Fruit fly (Drosophila melanogaster) whole organism, embryonic: ENCODE results near the gene CG8319.

Experiments used
- ATbp ChIP-seq: fragments of 200-800 bp; sonication (Bioruptor generic); optimal IDR thresholded peaks from 2 replicates; lab custom pipeline; 2017; ENCODE audit warnings: missing biosample characterization, mild to moderate bottlenecking, missing genetic modification characterization, missing genetic modification reagents
- B-H2 ChIP-seq: fragments of 200-800 bp; sonication (Bioruptor generic); optimal IDR thresholded peaks from 2 replicates; lab custom pipeline; 2018; ENCODE audit warnings: missing biosample characterization, mild to moderate bottlenecking, missing genetic modification characterization
- Bgb ChIP-seq: fragments of 200-800 bp; sonication (Bioruptor generic); IDR thresholded peaks from 2 replicates; pipeline ENCODE4 v1.3.6; 2022; ENCODE audit warnings: missing biosample characterization, missing genetic modification characterization; ENCODE audit not compliant: partially characterized antibody
- CG10543 ChIP-seq: fragments of 200-800 bp; sonication (Bioruptor generic); optimal IDR thresholded peaks from 3 replicates; lab custom pipeline; 2017; ENCODE audit warnings: missing biosample characterization, mild to moderate bottlenecking, missing genetic modification characterization, moderate library complexity
- CG12391 ChIP-seq: fragments of 200-800 bp; sonication (Bioruptor generic); optimal IDR thresholded peaks from 3 replicates; lab custom pipeline; 2018; ENCODE audit warnings: missing biosample characterization, mild to moderate bottlenecking, missing genetic modification characterization, moderate library complexity
- CG14667 ChIP-seq: fragments of 200-800 bp; sonication (Bioruptor generic); IDR thresholded peaks from 2 replicates; pipeline ENCODE4 v1.3.6; 2022; ENCODE audit warnings: missing biosample characterization, missing genetic modification characterization
- CG15601 ChIP-seq: fragments of 200-800 bp; sonication (Bioruptor generic); optimal IDR thresholded peaks from 3 replicates; lab custom pipeline; 2019; ENCODE audit warnings: missing biosample characterization, mild to moderate bottlenecking, missing genetic modification characterization, moderate library complexity
- CG18599 ChIP-seq: fragments of 200-800 bp; sonication (Bioruptor generic); optimal IDR thresholded peaks from 3 replicates; lab custom pipeline; 2017; ENCODE audit warnings: missing biosample characterization, missing genetic modification characterization, mild to moderate bottlenecking, moderate library complexity, missing genetic modification reagents
- CG2120 ChIP-seq: fragments of 200-800 bp; sonication (Bioruptor generic); optimal IDR thresholded peaks from 3 replicates; lab custom pipeline; 2016; ENCODE audit warnings: missing biosample characterization, missing genetic modification characterization
- CG2199 ChIP-seq: fragments of 200-800 bp; sonication (Bioruptor generic); IDR thresholded peaks from 3 replicates; pipeline ENCODE4 v1.3.6; 2022; ENCODE audit warnings: missing biosample characterization, missing genetic modification characterization
- CG2712 ChIP-seq: fragments of 200-800 bp; optimal IDR thresholded peaks from 3 replicates; lab custom pipeline; 2019; ENCODE audit warnings: missing biosample characterization, mild to moderate bottlenecking, missing genetic modification characterization, moderate library complexity
- CG2875 ChIP-seq: fragments of 200-800 bp; sonication (Bioruptor generic); optimal IDR thresholded peaks from 2 replicates; lab custom pipeline; 2017; ENCODE audit warnings: missing biosample characterization, mild to moderate bottlenecking, missing genetic modification characterization, missing genetic modification reagents
- CG30020 ChIP-seq: fragments of 200-800 bp; optimal IDR thresholded peaks from 2 replicates; lab custom pipeline; 2019; ENCODE audit warnings: missing biosample characterization, mild to moderate bottlenecking, missing genetic modification characterization, moderate library complexity
- CG3065 ChIP-seq: fragments of 200-800 bp; sonication (Bioruptor generic); optimal IDR thresholded peaks from 2 replicates; lab custom pipeline; 2016; ENCODE audit warnings: missing biosample characterization, missing genetic modification characterization
- CG33557 ChIP-seq: fragments of 200-800 bp; sonication (Bioruptor generic); optimal IDR thresholded peaks from 2 replicates; lab custom pipeline; 2019; ENCODE audit warnings: missing biosample characterization, mild to moderate bottlenecking, missing genetic modification characterization, moderate library complexity
- CG3995 ChIP-seq: fragments of 200-800 bp; sonication (Bioruptor generic); optimal IDR thresholded peaks from 3 replicates; lab custom pipeline; 2016; ENCODE audit warnings: missing biosample characterization, missing genetic modification characterization
- CG4328 ChIP-seq: fragments of 200-800 bp; sonication (Bioruptor generic); optimal IDR thresholded peaks from 3 replicates; lab custom pipeline; 2017; ENCODE audit warnings: missing biosample characterization, missing genetic modification reagents, missing genetic modification characterization
- CG5245 ChIP-seq: fragments of 200-800 bp; sonication (Bioruptor generic); optimal IDR thresholded peaks from 3 replicates; lab custom pipeline; 2016; ENCODE audit warnings: missing biosample characterization, missing genetic modification characterization
- CG6175 ChIP-seq: fragments of 200-800 bp; sonication (Bioruptor generic); IDR thresholded peaks from 3 replicates; pipeline ENCODE4 v1.3.6; 2022; ENCODE audit warnings: missing biosample characterization, missing genetic modification characterization
- CG8388 ChIP-seq: fragments of 200-800 bp; sonication (Bioruptor generic); optimal IDR thresholded peaks from 2 replicates; lab custom pipeline; 2019; ENCODE audit warnings: missing biosample characterization, mild to moderate bottlenecking, missing genetic modification characterization, moderate library complexity
- CHES-1-like ChIP-seq: fragments of 200-800 bp; sonication (Bioruptor generic); optimal IDR thresholded peaks from 2 replicates; lab custom pipeline; 2016; ENCODE audit warnings: missing biosample characterization, missing genetic modification characterization
- Chrac-16 ChIP-seq: fragments of 200-800 bp; sonication (Bioruptor generic); optimal IDR thresholded peaks from 3 replicates; lab custom pipeline; 2016; ENCODE audit warnings: missing biosample characterization, missing genetic modification characterization
- CoRest ChIP-seq: fragments of 200-800 bp; sonication (Bioruptor generic); optimal IDR thresholded peaks from 3 replicates; lab custom pipeline; 2018; ENCODE audit warnings: missing biosample characterization, mild to moderate bottlenecking, missing genetic modification characterization, moderate library complexity
- Dad ChIP-seq: fragments of 200-800 bp; sonication (Bioruptor generic); optimal IDR thresholded peaks from 3 replicates; lab custom pipeline; 2016; ENCODE audit warnings: missing biosample characterization, missing genetic modification characterization
- GATAe ChIP-seq: fragments of 200-800 bp; sonication (Bioruptor generic); conservative IDR thresholded peaks from 2 replicates; pipeline ENCODE4 v1.3.6; 2022; ENCODE audit warnings: missing biosample characterization, missing genetic modification characterization
- Kr ChIP-seq: fragments of 200-800 bp; sonication (Bioruptor generic); optimal IDR thresholded peaks from 2 replicates; lab custom pipeline; 2017; ENCODE audit warnings: missing biosample characterization, mild to moderate bottlenecking, missing genetic modification characterization
- Lim3 ChIP-seq: fragments of 200-800 bp; sonication (Bioruptor generic); IDR thresholded peaks from 2 replicates; pipeline ENCODE4 v1.3.6; 2022; ENCODE audit warnings: missing biosample characterization, missing genetic modification characterization
- MESR4 ChIP-seq: fragments of 200-800 bp; sonication (Bioruptor generic); optimal IDR thresholded peaks from 2 replicates; lab custom pipeline; 2018; ENCODE audit warnings: missing biosample characterization, mild to moderate bottlenecking, missing genetic modification characterization, moderate library complexity
- Med ChIP-seq: fragments of 200-800 bp; sonication (Bioruptor generic); peaks from one replicate; lab custom pipeline; 2016; ENCODE audit warnings: missing biosample characterization, missing genetic modification characterization, mild to moderate bottlenecking, inconsistent platforms, moderate library complexity
- Nf-YC ChIP-seq: fragments of 200-800 bp; optimal IDR thresholded peaks from 3 replicates; lab custom pipeline; 2019; ENCODE audit warnings: missing biosample characterization, mild to moderate bottlenecking, missing genetic modification characterization, moderate library complexity
- Oaz ChIP-seq: fragments of 200-800 bp; sonication (Bioruptor generic); IDR thresholded peaks from 2 replicates; pipeline ENCODE4 v1.3.6; 2022; ENCODE audit warnings: missing biosample characterization, missing genetic modification characterization
- Oli ChIP-seq: fragments of 200-800 bp; sonication (Bioruptor generic); optimal IDR thresholded peaks from 2 replicates; lab custom pipeline; 2018; ENCODE audit warnings: missing biosample characterization, mild to moderate bottlenecking, missing genetic modification characterization, moderate library complexity
- Opbp ChIP-seq: fragments of 200-800 bp; sonication (Bioruptor generic); IDR thresholded peaks from 3 replicates; pipeline ENCODE4 v1.3.6; 2022; ENCODE audit warnings: missing biosample characterization, missing genetic modification characterization; ENCODE audit not compliant: partially characterized antibody
- Optix ChIP-seq: fragments of 200-800 bp; sonication (Bioruptor generic); IDR thresholded peaks from 3 replicates; pipeline ENCODE4 v1.3.6; 2022; ENCODE audit warnings: missing biosample characterization, missing genetic modification characterization
- Ptx1 ChIP-seq: fragments of 200-800 bp; sonication (Bioruptor generic); IDR thresholded peaks from 2 replicates; pipeline ENCODE4 v1.3.6; 2022; ENCODE audit warnings: missing biosample characterization, missing genetic modification characterization
- ems ChIP-seq: fragments of 200-800 bp; sonication (Bioruptor generic); optimal IDR thresholded peaks from 3 replicates; lab custom pipeline; 2016; ENCODE audit warnings: missing biosample characterization, missing genetic modification characterization
- eyg ChIP-seq: fragments of 200-800 bp; sonication (Bioruptor generic); optimal IDR thresholded peaks from 3 replicates; lab custom pipeline; 2016; ENCODE audit warnings: missing biosample characterization, missing genetic modification characterization
- hb ChIP-seq: fragments of 200-800 bp; sonication (Bioruptor generic); IDR thresholded peaks from 3 replicates; pipeline ENCODE4 v1.3.6; 2022; ENCODE audit warnings: missing biosample characterization, missing genetic modification characterization; ENCODE audit not compliant: partially characterized antibody
- hbn ChIP-seq: fragments of 200-800 bp; sonication (Bioruptor generic); IDR thresholded peaks from 2 replicates; pipeline ENCODE4 v1.3.6; 2022; ENCODE audit warnings: missing biosample characterization, missing genetic modification characterization; ENCODE audit not compliant: partially characterized antibody
- ken ChIP-seq: fragments of 200-800 bp; sonication (Bioruptor generic); IDR thresholded peaks from 3 replicates; pipeline ENCODE4 v1.3.6; 2022; ENCODE audit warnings: missing biosample characterization, missing genetic modification characterization
- onecut ChIP-seq: fragments of 200-800 bp; sonication (Bioruptor generic); IDR thresholded peaks from 2 replicates; pipeline ENCODE4 v1.3.6; 2022; ENCODE audit warnings: missing biosample characterization, missing genetic modification characterization
- pan ChIP-seq, 4 experiments: fragments of >200 bp in 3 of 4; fragments of 200-800 bp in 1 of 4; sonication (Bioruptor generic) in 1 of 4; optimal IDR thresholded peaks in 3 of 4; IDR thresholded peaks in 1 of 4; 2 replicates each; pipeline versions ENCODE4 v1.3.6 to Lab custom; 2017 to 2022; ENCODE audit warnings: missing biosample characterization in 2 of 4, missing genetic modification characterization in 2 of 4, mixed read lengths in 1 of 4
- phol ChIP-seq: fragments of 200-800 bp; sonication (Bioruptor generic); optimal IDR thresholded peaks from 3 replicates; lab custom pipeline; 2018; ENCODE audit warnings: missing biosample characterization, mild to moderate bottlenecking, missing genetic modification characterization, moderate library complexity
- pita ChIP-seq: fragments of 200-800 bp; sonication (Bioruptor generic); optimal IDR thresholded peaks from 2 replicates; lab custom pipeline; 2017; ENCODE audit warnings: missing biosample characterization, mild to moderate bottlenecking, missing genetic modification characterization
- psq ChIP-seq: fragments of 200-800 bp; sonication (Bioruptor generic); optimal IDR thresholded peaks from 2 replicates; lab custom pipeline; 2017; ENCODE audit warnings: missing biosample characterization, missing genetic modification characterization
- seq ChIP-seq: fragments of 200-800 bp; sonication (Bioruptor generic); IDR thresholded peaks from 2 replicates; pipeline ENCODE4 v1.3.6; 2022; ENCODE audit warnings: missing biosample characterization, missing genetic modification characterization
- twi ChIP-seq: fragments of 200-800 bp; optimal IDR thresholded peaks from 2 replicates; lab custom pipeline; 2019; ENCODE audit warnings: missing biosample characterization, mild to moderate bottlenecking, missing genetic modification characterization, moderate library complexity
- unpg ChIP-seq: fragments of 200-800 bp; sonication (Bioruptor generic); optimal IDR thresholded peaks from 3 replicates; lab custom pipeline; 2018; ENCODE audit warnings: missing biosample characterization, mild to moderate bottlenecking, missing genetic modification characterization, moderate library complexity
- yki ChIP-seq: fragments of >200 bp; optimal IDR thresholded peaks from 3 replicates; lab custom pipeline; 2018
- zf30C ChIP-seq: fragments of 200-800 bp; sonication (Bioruptor generic); optimal IDR thresholded peaks from 3 replicates; lab custom pipeline; 2018; ENCODE audit warnings: missing biosample characterization, mild to moderate bottlenecking, missing genetic modification characterization

The CG8319 gene

DNA sequence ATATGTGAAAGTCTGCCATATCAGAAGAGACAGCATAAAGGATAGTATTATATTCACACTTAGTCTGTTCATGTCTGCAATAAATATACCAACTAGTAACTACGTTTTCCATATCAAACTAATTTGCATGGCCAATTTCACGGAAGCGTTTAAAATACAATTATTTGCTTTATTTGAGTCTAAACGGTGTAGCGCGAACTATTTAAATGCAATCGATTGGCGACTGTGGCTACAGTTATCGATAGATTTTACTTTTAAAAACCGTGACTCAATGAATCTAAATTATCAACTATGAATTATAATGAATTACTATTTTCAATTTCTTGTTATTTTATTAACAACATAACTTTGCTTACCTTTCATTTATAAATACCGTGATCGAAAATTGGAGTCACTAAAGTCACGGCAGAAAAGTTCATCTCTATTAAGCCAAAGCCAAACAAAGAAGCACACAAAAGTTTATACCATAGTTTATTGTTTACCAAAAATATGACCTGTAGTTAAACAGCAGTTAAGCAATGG, at the start of gene CG8319, which contains the start of gene CG9427 (continued):
- TF ChIP-seq CG2712 (tag; lab: Kevin White, UChicago) (peak; percentile 75), Nf-YC (tag; lab: Kevin White, UChicago) (peak; percentile 79), psq (GFP tag; lab: Kevin White, UChicago) (no peak), ems (GFP tag; lab: Kevin White, UChicago) (peak; percentile 66), yki (lab: Kevin White, UChicago) (no peak), pan (optimal IDR thresholded peaks at IDR 0.05; lab: Kevin White, UChicago) (no peak), pan (GFP tag; optimal IDR thresholded peaks at IDR 0.05 in 1 of 2, IDR thresholded peaks at IDR 0.05 in 1 of 2) (peak in 1 of 2 experiments; percentile 9), Opbp (GFP tag; lab: Robert Waterston, UW) (peak; percentile 48; the same call in 2 of the 3 replicates), GATAe (GFP tag; lab: Robert Waterston, UW) (no peak), CHES-1-like (GFP tag; lab: Kevin White, UChicago) (peak; percentile 63), CG5245 (GFP tag; lab: Kevin White, UChicago) (peak; percentile 20), Chrac-16 (GFP tag; lab: Kevin White, UChicago) (peak; percentile 57), CG33557 (GFP tag; lab: Kevin White, UChicago) (peak; percentile 3), Oli (tag; lab: Kevin White, UChicago) (no peak), pita (GFP tag; lab: Kevin White, UChicago) (no peak), unpg (peak; percentile 63), MESR4 (GFP tag; lab: Kevin White, UChicago) (peak; percentile 23), CoRest (peak; percentile 76), ken (GFP tag; lab: Robert Waterston, UW) (0 out of 3 replicates have a peak, but pooled peaks have one; percentile 22), Lim3 (GFP tag; lab: Robert Waterston, UW) (no peak), Ptx1 (peak; percentile 67), CG3065 (peak; percentile 41), twi (tag; lab: Kevin White, UChicago) (peak; percentile 20), zf30C (GFP tag; lab: Kevin White, UChicago) (no peak), ATbp (GFP tag; lab: Kevin White, UChicago) (no peak), CG12391 (tag; lab: Kevin White, UChicago) (peak; percentile 89), Med (GFP tag; lab: Kevin White, UChicago) (peak; percentile 93), Dad (GFP tag; lab: Kevin White, UChicago) (peak; percentile 23), CG3995 (GFP tag; lab: Kevin White, UChicago) (peak; percentile 100), CG2120 (GFP tag; lab: Kevin White, UChicago) (peak; percentile 83), hb (GFP tag; lab: Robert Waterston, UW) (peak; percentile 74), CG18599 (GFP tag; lab: Kevin White, UChicago) (peak; percentile 39), CG8388 (GFP tag; lab: Kevin White, UChicago) (peak; percentile 50), seq (no peak), Kr (GFP tag; lab: Kevin White, UChicago) (no peak), CG6175 (no peak), Oaz (peak; percentile 36; the same call in 1 of the 2 replicates), CG15601 (tag; lab: Kevin White, UChicago) (peak; percentile 33), eyg (GFP tag; lab: Kevin White, UChicago) (no peak), onecut (GFP tag; lab: Robert Waterston, UW) (no peak), CG10543 (GFP tag; lab: Kevin White, UChicago) (peak; percentile 66), phol (tag; lab: Kevin White, UChicago) (peak; percentile 85), hbn (GFP tag; lab: Robert Waterston, UW) (peak; percentile 86), CG2199 (GFP tag; lab: Robert Waterston, UW) (no peak), Bgb (GFP tag; lab: Robert Waterston, UW) (peak; percentile 78), B-H2 (peak; percentile 85), CG14667 (no peak), CG30020 (tag; lab: Kevin White, UChicago) (peak; percentile 51), CG4328 (GFP tag; lab: Kevin White, UChicago) (no peak), Optix (GFP tag; lab: Robert Waterston, UW) (no peak), CG2875 (peak; percentile 3)
